Fruit fly (Drosophila melanogaster): ENCODE data around the gene CG43774.

DNA sequence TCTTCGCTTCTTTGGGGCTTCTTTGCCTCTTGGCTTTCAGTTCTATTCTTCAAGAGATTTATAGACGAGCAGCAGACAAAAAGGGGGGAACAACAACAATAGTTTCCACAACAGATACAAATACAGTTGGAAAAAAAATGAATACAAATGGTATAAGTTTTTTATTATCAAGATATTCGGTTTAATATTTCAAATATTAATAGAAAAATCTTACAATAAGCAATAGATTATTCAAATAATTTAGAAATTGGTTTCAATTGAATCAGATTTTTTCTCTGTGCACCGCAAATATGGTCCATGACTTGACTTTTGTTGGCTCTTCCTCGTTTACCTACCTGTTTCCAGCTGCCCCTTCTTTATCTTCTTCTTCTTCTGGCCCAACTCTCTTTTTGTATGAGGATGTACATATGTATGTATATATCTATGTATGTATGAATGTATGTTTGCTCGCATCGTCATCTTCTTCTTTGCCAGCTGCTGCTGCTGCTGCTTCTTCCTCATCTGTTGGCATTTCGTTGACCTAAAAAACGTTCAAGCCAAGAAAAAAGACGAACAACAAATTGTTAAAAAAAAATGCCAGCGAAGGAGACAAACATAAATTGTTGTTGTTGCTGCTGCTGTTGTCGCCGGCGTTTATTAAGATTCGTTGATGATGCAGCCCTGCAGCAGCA is 45.1 kb downstream of the CG43774 start:
- no peak for TF ChIP-seq Dll (optimal IDR thresholded peaks at IDR 0.05)
- TF ChIP-seq EcR (GFP tag; optimal IDR thresholded peaks at IDR 0.05) = peak in 1 of 2 experiments; percentile 11
- TF ChIP-seq psq (optimal IDR thresholded peaks at IDR 0.05) = no peak

Measured in whole organism.